Fruit fly (Drosophila melanogaster): ENCODE measurements around the gene nyo.

dm6 chr3R:31605117-31605432 is 62.2 kb downstream of the nyo start:
- no peak for TF ChIP-seq CG32121 (GFP tag; IDR thresholded peaks at IDR 0.05)
- no peak for TF ChIP-seq EcR (GFP tag; optimal IDR thresholded peaks at IDR 0.05)

Data from whole organism, pupa.